Fruit fly (Drosophila melanogaster) whole organism, embryonic: ENCODE measurements around the gene CG13613.
A peak's percentile ranks its signal among the peaks of the same experiment; 100 is the strongest.

Experiments
- BtbVII ChIP-seq: fragments of 200-800 bp; sonication (Bioruptor generic); optimal IDR thresholded peaks from 3 replicates; lab custom pipeline; 2017; ENCODE audit warnings: missing biosample characterization, mild to moderate bottlenecking, missing genetic modification characterization
- CG10543 ChIP-seq: fragments of 200-800 bp; sonication (Bioruptor generic); optimal IDR thresholded peaks from 3 replicates; lab custom pipeline; 2017; ENCODE audit warnings: missing biosample characterization, mild to moderate bottlenecking, missing genetic modification characterization, moderate library complexity
- CG11560 ChIP-seq: fragments of 200-800 bp; sonication (Bioruptor generic); IDR thresholded peaks from 3 replicates; pipeline ENCODE4 v1.3.6; 2022; ENCODE audit warnings: missing biosample characterization, missing genetic modification characterization
- CG12942 ChIP-seq: fragments of 200-800 bp; sonication (Bioruptor generic); optimal IDR thresholded peaks from 3 replicates; lab custom pipeline; 2016; ENCODE audit warnings: missing biosample characterization, missing genetic modification characterization
- CG14860 ChIP-seq: fragments of 200-800 bp; sonication (Bioruptor generic); IDR thresholded peaks from 3 replicates; pipeline ENCODE4 v1.3.6; 2022; ENCODE audit warnings: missing biosample characterization, missing genetic modification characterization; ENCODE audit not compliant: partially characterized antibody
- CG17328 ChIP-seq: fragments of 200-800 bp; sonication (Bioruptor generic); IDR thresholded peaks from 2 replicates; pipeline ENCODE4 v1.3.6; 2022; ENCODE audit warnings: missing biosample characterization, missing genetic modification characterization
- CG32772 ChIP-seq: fragments of 200-800 bp; sonication (Bioruptor generic); IDR thresholded peaks from 2 replicates; pipeline ENCODE4 v1.3.6; 2022; ENCODE audit warnings: missing biosample characterization, missing genetic modification characterization
- CG34376 ChIP-seq: fragments of 200-800 bp; sonication (Bioruptor generic); optimal IDR thresholded peaks from 2 replicates; lab custom pipeline; 2018; ENCODE audit warnings: missing biosample characterization, mild to moderate bottlenecking, missing genetic modification characterization
- CG34422 ChIP-seq: fragments of 200-800 bp; sonication (Bioruptor generic); IDR thresholded peaks from 3 replicates; pipeline ENCODE4 v1.3.6; 2022; ENCODE audit warnings: missing biosample characterization, missing genetic modification characterization
- CG3847 ChIP-seq: fragments of 200-800 bp; sonication (Bioruptor generic); IDR thresholded peaks from 2 replicates; pipeline ENCODE4 v1.3.6; 2022; ENCODE audit warnings: missing biosample characterization, missing genetic modification characterization
- CG4360 ChIP-seq: fragments of 200-800 bp; sonication (Bioruptor generic); IDR thresholded peaks from 2 replicates; pipeline ENCODE4 v1.3.6; 2022; ENCODE audit warnings: missing biosample characterization, missing genetic modification characterization
- CG43689 ChIP-seq: fragments of 200-800 bp; sonication (Bioruptor generic); IDR thresholded peaks from 2 replicates; pipeline ENCODE4 v1.3.6; 2022; ENCODE audit warnings: missing biosample characterization, missing genetic modification characterization
- CG4617 ChIP-seq: fragments of 200-800 bp; sonication (Bioruptor generic); optimal IDR thresholded peaks from 3 replicates; lab custom pipeline; 2016; ENCODE audit warnings: missing biosample characterization, missing genetic modification characterization, borderline replicate concordance
- CG6854 ChIP-seq: fragments of 200-800 bp; sonication (Bioruptor generic); optimal IDR thresholded peaks from 3 replicates; lab custom pipeline; 2017; ENCODE audit warnings: missing biosample characterization, mild to moderate bottlenecking, missing genetic modification characterization
- CG8388 ChIP-seq: fragments of 200-800 bp; sonication (Bioruptor generic); optimal IDR thresholded peaks from 2 replicates; lab custom pipeline; 2019; ENCODE audit warnings: missing biosample characterization, mild to moderate bottlenecking, missing genetic modification characterization, moderate library complexity
- CG8944 ChIP-seq: fragments of 200-800 bp; sonication (Bioruptor generic); optimal IDR thresholded peaks from 3 replicates; lab custom pipeline; 2016; ENCODE audit warnings: missing biosample characterization, missing genetic modification characterization
- Dbx ChIP-seq: fragments of 200-800 bp; sonication (Bioruptor generic); IDR thresholded peaks from 3 replicates; pipeline ENCODE4 v1.3.6; 2022; ENCODE audit warnings: missing biosample characterization, missing genetic modification characterization
- Dll ChIP-seq: fragments of 200-800 bp; sonication (Bioruptor generic); IDR thresholded peaks from 4 replicates; pipeline ENCODE4 v1.3.6; 2022; ENCODE audit warnings: missing biosample characterization, missing genetic modification characterization; ENCODE audit not compliant: partially characterized antibody
- H2.0 ChIP-seq: fragments of 200-800 bp; sonication (Bioruptor generic); IDR thresholded peaks from 2 replicates; pipeline ENCODE4 v1.3.6; 2022; ENCODE audit warnings: missing biosample characterization, missing genetic modification characterization
- Lim3 ChIP-seq: fragments of 200-800 bp; sonication (Bioruptor generic); IDR thresholded peaks from 2 replicates; pipeline ENCODE4 v1.3.6; 2022; ENCODE audit warnings: missing biosample characterization, missing genetic modification characterization
- Med ChIP-seq: fragments of 200-800 bp; sonication (Bioruptor generic); peaks from one replicate; lab custom pipeline; 2016; ENCODE audit warnings: missing biosample characterization, missing genetic modification characterization, mild to moderate bottlenecking, inconsistent platforms, moderate library complexity
- Pdp1 ChIP-seq, 2 experiments: fragments of 200-800 bp; sonication (Bioruptor generic); optimal IDR thresholded peaks; 3 replicates each; lab custom pipeline; 2016; ENCODE audit warnings: missing biosample characterization in 2 of 2, missing genetic modification characterization in 2 of 2, mild to moderate bottlenecking in 1 of 2, moderate library complexity in 1 of 2
- ac ChIP-seq: fragments of 200-800 bp; sonication (Bioruptor generic); optimal IDR thresholded peaks from 3 replicates; lab custom pipeline; 2017; ENCODE audit warnings: missing biosample characterization, mild to moderate bottlenecking, missing genetic modification characterization
- bbx ChIP-seq: fragments of 200-800 bp; sonication (Bioruptor generic); IDR thresholded peaks from 2 replicates; pipeline ENCODE4 v1.3.6; 2022; ENCODE audit warnings: missing biosample characterization, missing genetic modification characterization; ENCODE audit not compliant: partially characterized antibody
- chinmo ChIP-seq: fragments of 200-800 bp; sonication (Bioruptor generic); IDR thresholded peaks from 4 replicates; pipeline ENCODE4 v1.3.6; 2022; ENCODE audit warnings: missing biosample characterization, missing genetic modification characterization; ENCODE audit not compliant: partially characterized antibody
- chm ChIP-seq: fragments of 200-800 bp; sonication (Bioruptor generic); IDR thresholded peaks from 2 replicates; pipeline ENCODE4 v1.3.6; 2022; ENCODE audit warnings: missing biosample characterization, missing genetic modification characterization
- en ChIP-seq: fragments of 200-800 bp; sonication (Bioruptor generic); optimal IDR thresholded peaks from 2 replicates; lab custom pipeline; 2016; ENCODE audit warnings: missing biosample characterization, missing genetic modification characterization
- exex ChIP-seq: fragments of 200-800 bp; sonication (Bioruptor generic); optimal IDR thresholded peaks from 4 replicates; lab custom pipeline; 2018; ENCODE audit warnings: missing biosample characterization, mild to moderate bottlenecking, missing genetic modification characterization, moderate library complexity
- fd96Cb ChIP-seq: fragments of 200-800 bp; sonication (Bioruptor generic); optimal IDR thresholded peaks from 2 replicates; lab custom pipeline; 2018; ENCODE audit warnings: missing biosample characterization, mild to moderate bottlenecking, missing genetic modification characterization, moderate library complexity
- gro ChIP-seq: fragments of 200-800 bp; sonication (Bioruptor generic); optimal IDR thresholded peaks from 2 replicates; lab custom pipeline; 2016; ENCODE audit warnings: missing biosample characterization, missing genetic modification characterization
- kah ChIP-seq: fragments of 200-800 bp; sonication (Bioruptor generic); optimal IDR thresholded peaks from 2 replicates; lab custom pipeline; 2018; ENCODE audit warnings: missing biosample characterization, mild to moderate bottlenecking, missing genetic modification characterization
- kay ChIP-seq: fragments of 200-800 bp; sonication (Bioruptor generic); optimal IDR thresholded peaks from 2 replicates; lab custom pipeline; 2016; ENCODE audit warnings: missing biosample characterization, missing genetic modification characterization
- lab ChIP-seq: fragments of 200-800 bp; sonication (Bioruptor generic); optimal IDR thresholded peaks from 3 replicates; lab custom pipeline; 2017; ENCODE audit warnings: missing biosample characterization, missing genetic modification characterization, mild to moderate bottlenecking, moderate library complexity, missing genetic modification reagents
- nom ChIP-seq: fragments of 200-800 bp; sonication (Bioruptor generic); optimal IDR thresholded peaks from 2 replicates; lab custom pipeline; 2017; ENCODE audit warnings: missing biosample characterization, missing genetic modification characterization, mild to moderate bottlenecking, moderate library complexity, missing genetic modification reagents
- odd ChIP-seq: fragments of 200-800 bp; sonication (Bioruptor generic); optimal IDR thresholded peaks from 2 replicates; lab custom pipeline; 2017; ENCODE audit warnings: missing biosample characterization, mild to moderate bottlenecking, missing genetic modification characterization
- pros ChIP-seq: fragments of 200-800 bp; sonication (Bioruptor generic); optimal IDR thresholded peaks from 3 replicates; lab custom pipeline; 2019; ENCODE audit warnings: missing biosample characterization, mild to moderate bottlenecking, missing genetic modification characterization, moderate library complexity
- ranshi ChIP-seq: fragments of 200-800 bp; sonication (Bioruptor generic); IDR thresholded peaks from 2 replicates; pipeline ENCODE4 v1.3.6; 2022; ENCODE audit warnings: missing biosample characterization, missing genetic modification characterization
- rib ChIP-seq: fragments of 200-800 bp; sonication (Bioruptor generic); IDR thresholded peaks from 2 replicates; pipeline ENCODE4 v1.3.6; 2022; ENCODE audit warnings: missing biosample characterization, missing genetic modification characterization
- sd ChIP-seq: fragments of 200-800 bp; sonication (Bioruptor generic); optimal IDR thresholded peaks from 3 replicates; lab custom pipeline; 2018; ENCODE audit warnings: missing biosample characterization, mild to moderate bottlenecking, missing genetic modification characterization, moderate library complexity
- sens ChIP-seq: fragments of 200-800 bp; sonication (Bioruptor generic); peaks from one replicate; lab custom pipeline; 2016; ENCODE audit warnings: missing biosample characterization, missing genetic modification characterization
- shn ChIP-seq: fragments of 200-800 bp; sonication (Bioruptor generic); optimal IDR thresholded peaks from 3 replicates; lab custom pipeline; 2016; ENCODE audit warnings: missing biosample characterization, missing genetic modification characterization
- stc ChIP-seq: fragments of 200-800 bp; sonication (Bioruptor generic); IDR thresholded peaks from 2 replicates; pipeline ENCODE4 v1.3.6; 2022; ENCODE audit warnings: missing biosample characterization, missing genetic modification characterization
- tx ChIP-seq: fragments of 200-800 bp; sonication (Bioruptor generic); optimal IDR thresholded peaks from 2 replicates; lab custom pipeline; 2016; ENCODE audit warnings: missing biosample characterization, missing genetic modification characterization
- unc-4 ChIP-seq: fragments of 200-800 bp; sonication (Bioruptor generic); IDR thresholded peaks from 2 replicates; pipeline ENCODE4 v1.3.6; 2022; ENCODE audit warnings: missing biosample characterization, missing genetic modification characterization; ENCODE audit not compliant: partially characterized antibody
- z ChIP-seq: fragments of 200-800 bp; sonication (Bioruptor generic); IDR thresholded peaks from 3 replicates; pipeline ENCODE4 v1.3.6; 2022; ENCODE audit warnings: missing biosample characterization, missing genetic modification characterization
- zfh2 ChIP-seq: fragments of 200-800 bp; sonication (Bioruptor generic); optimal IDR thresholded peaks from 2 replicates; lab custom pipeline; 2016; ENCODE audit warnings: missing biosample characterization, missing genetic modification characterization

CG13613 gene

dm6 chr3R:24319083-24319381, 46.3 kb upstream of the CG13613 start (continued):
- TF ChIP-seq CG14860 (0 out of 3 replicates have a peak, but pooled peaks have one; percentile 30), CG4617 (GFP tag; lab: Kevin White, UChicago) (peak; percentile 52), unc-4 (0 out of 2 replicates have a peak, but pooled peaks have one; percentile 10), Dbx (GFP tag; lab: Robert Waterston, UW) (no peak), rib (GFP tag; lab: Robert Waterston, UW) (0 out of 2 replicates have a peak, but pooled peaks have one; percentile 31), zfh2 (GFP tag; lab: Kevin White, UChicago) (no peak), CG12942 (GFP tag; lab: Kevin White, UChicago) (no peak), CG6854 (GFP tag; lab: Kevin White, UChicago) (no peak), Dll (peak; percentile 17; the same call in 2 of the 4 replicates), CG43689 (GFP tag; lab: Robert Waterston, UW) (no peak), CG3847 (GFP tag; lab: Robert Waterston, UW) (no peak; the same call in 1 of the 2 replicates), CG17328 (no peak), ranshi (GFP tag; lab: Robert Waterston, UW) (no peak), CG8944 (no peak), H2.0 (GFP tag; lab: Robert Waterston, UW) (no peak), kay (GFP tag; lab: Kevin White, UChicago) (no peak), tx (GFP tag; lab: Kevin White, UChicago) (no peak), odd (GFP tag; lab: Kevin White, UChicago) (no peak), CG34422 (GFP tag; lab: Robert Waterston, UW) (0 out of 3 replicates have a peak, but pooled peaks have one; percentile 5), Lim3 (no peak), chinmo (GFP tag; lab: Robert Waterston, UW) (peak; percentile 81; the same call in 1 of the 4 replicates), CG11560 (tag; lab: Robert Waterston, UW) (no peak)

- TF ChIP-seq exex (tag; lab: Kevin White, UChicago) (peak; percentile 71), Med (GFP tag; lab: Kevin White, UChicago) (peak; percentile 35), sd (tag; lab: Kevin White, UChicago) (no peak), ac (GFP tag; lab: Kevin White, UChicago) (no peak), pros (GFP tag; lab: Kevin White, UChicago) (no peak), bbx (GFP tag; lab: Robert Waterston, UW) (peak; percentile 25; the same call in 1 of the 2 replicates), CG4360 (GFP tag; lab: Robert Waterston, UW) (peak; percentile 69), gro (peak; percentile 18), stc (GFP tag; lab: Robert Waterston, UW) (no peak), chm (0 out of 2 replicates have a peak, but pooled peaks have one; percentile 8), fd96Cb (tag; lab: Kevin White, UChicago) (peak; percentile 3), nom (peak; percentile 54), CG8388 (GFP tag; lab: Kevin White, UChicago) (no peak), en (GFP tag; lab: Kevin White, UChicago) (peak; percentile 12), CG32772 (GFP tag; lab: Robert Waterston, UW) (peak; percentile 38; the same call in 1 of the 2 replicates), lab (GFP tag; lab: Kevin White, UChicago) (no peak), CG34376 (GFP tag; lab: Kevin White, UChicago) (peak; percentile 4), shn (GFP tag; lab: Kevin White, UChicago) (peak; percentile 9), CG10543 (GFP tag; lab: Kevin White, UChicago) (no peak), BtbVII (GFP tag; lab: Kevin White, UChicago) (peak; percentile 67), z (GFP tag; lab: Robert Waterston, UW) (no peak), kah (peak; percentile 12), sens (GFP tag; lab: Kevin White, UChicago) (peak; percentile 21), CG34422 (GFP tag; lab: Robert Waterston, UW) (0 out of 3 replicates have a peak, but pooled peaks have one; percentile 59), Pdp1 (GFP tag; optimal IDR thresholded peaks at IDR 0.05; lab: Kevin White, UChicago) (peak in 1 of 2 experiments; percentile 99)
These were observed 45.6 kb upstream of the CG13613 start for dm6 chr3R:24319632-24320341.
